Fruit fly (Drosophila melanogaster): Measurements from ENCODE around the gene CG16756.

The CG16756 gene

dm6 chrX:5432635-5433482, 5.5 kb downstream of the CG16756 start:
- no peak for TF ChIP-seq noc (tag; optimal IDR thresholded peaks at IDR 0.05)

- no peak for TF ChIP-seq noc (tag; optimal IDR thresholded peaks at IDR 0.05)
Observed at dm6 chrX:5446404-5446803, 19.1 kb downstream of the CG16756 start, which contains the start of gene SPR. Gene SPR, plus strand, starts transcription at chrX:5446656.
